Fruit fly (Drosophila melanogaster) whole organism, embryonic: Measurements from ENCODE around the gene CG17982.
A peak's percentile ranks its signal among the peaks of the same experiment; 100 is the strongest.

Experiments used
- ATbp ChIP-seq: fragments of 200-800 bp; sonication (Bioruptor generic); optimal IDR thresholded peaks from 2 replicates; lab custom pipeline; 2017; ENCODE audit warnings: missing biosample characterization, mild to moderate bottlenecking, missing genetic modification characterization, missing genetic modification reagents
- Ada2b ChIP-seq: fragments of 200-800 bp; sonication (Bioruptor generic); IDR thresholded peaks from 2 replicates; pipeline ENCODE4 v1.3.6; 2022; ENCODE audit warnings: missing biosample characterization, missing genetic modification characterization
- BEAF-32 ChIP-seq: fragments of 200-800 bp; sonication (Bioruptor generic); optimal IDR thresholded peaks from 3 replicates; lab custom pipeline; 2017; ENCODE audit warnings: missing biosample characterization, missing genetic modification characterization, mild to moderate bottlenecking, moderate library complexity, missing genetic modification reagents
- CG1024 ChIP-seq: fragments of 200-800 bp; sonication (Bioruptor generic); IDR thresholded peaks from 2 replicates; pipeline ENCODE4 v1.3.6; 2022; ENCODE audit warnings: missing biosample characterization, missing genetic modification characterization
- CG10366 ChIP-seq: fragments of 200-800 bp; sonication (Bioruptor generic); IDR thresholded peaks from 2 replicates; pipeline ENCODE4 v1.3.6; 2022; ENCODE audit warnings: missing biosample characterization, missing genetic modification characterization
- CG10959 ChIP-seq: fragments of 200-800 bp; sonication (Bioruptor generic); IDR thresholded peaks from 2 replicates; pipeline ENCODE4 v1.3.6; 2022; ENCODE audit warnings: missing biosample characterization, missing genetic modification characterization
- CG11247 ChIP-seq: fragments of 200-800 bp; sonication (Bioruptor generic); IDR thresholded peaks from 2 replicates; pipeline ENCODE4 v1.3.6; 2022; ENCODE audit warnings: missing biosample characterization, missing genetic modification characterization
- CG11456 ChIP-seq: fragments of 200-800 bp; sonication (Bioruptor generic); IDR thresholded peaks from 3 replicates; pipeline ENCODE4 v1.3.6; 2022; ENCODE audit warnings: missing biosample characterization, missing genetic modification characterization
- CG12299 ChIP-seq: fragments of 200-800 bp; sonication (Bioruptor generic); optimal IDR thresholded peaks from 2 replicates; lab custom pipeline; 2018; ENCODE audit warnings: missing biosample characterization, mild to moderate bottlenecking, missing genetic modification characterization
- CG12391 ChIP-seq: fragments of 200-800 bp; sonication (Bioruptor generic); optimal IDR thresholded peaks from 3 replicates; lab custom pipeline; 2018; ENCODE audit warnings: missing biosample characterization, mild to moderate bottlenecking, missing genetic modification characterization, moderate library complexity
- CG13775 ChIP-seq: fragments of 200-800 bp; sonication (Bioruptor generic); optimal IDR thresholded peaks from 3 replicates; lab custom pipeline; 2017; ENCODE audit warnings: missing biosample characterization, mild to moderate bottlenecking, missing genetic modification characterization
- CG17361 ChIP-seq: fragments of 200-800 bp; sonication (Bioruptor generic); IDR thresholded peaks from 3 replicates; pipeline ENCODE4 v1.3.6; 2022; ENCODE audit warnings: missing biosample characterization, missing genetic modification characterization
- CG17802 ChIP-seq: fragments of 200-800 bp; sonication (Bioruptor generic); optimal IDR thresholded peaks from 2 replicates; lab custom pipeline; 2018; ENCODE audit warnings: missing biosample characterization, mild to moderate bottlenecking, missing genetic modification characterization, moderate library complexity
- CG2875 ChIP-seq: fragments of 200-800 bp; sonication (Bioruptor generic); optimal IDR thresholded peaks from 2 replicates; lab custom pipeline; 2017; ENCODE audit warnings: missing biosample characterization, mild to moderate bottlenecking, missing genetic modification characterization, missing genetic modification reagents
- CG33213 ChIP-seq: fragments of 200-800 bp; sonication (Bioruptor generic); optimal IDR thresholded peaks from 3 replicates; lab custom pipeline; 2016; ENCODE audit warnings: missing biosample characterization, missing genetic modification characterization
- CG34224 ChIP-seq: fragments of 200-800 bp; sonication (Bioruptor generic); IDR thresholded peaks from 3 replicates; pipeline ENCODE4 v1.3.6; 2022; ENCODE audit warnings: missing biosample characterization, missing genetic modification characterization; ENCODE audit not compliant: partially characterized antibody
- CG3726 ChIP-seq: fragments of 200-800 bp; sonication (Bioruptor generic); IDR thresholded peaks from 3 replicates; pipeline ENCODE4, ENCODE4 v1.3.6; 2022; ENCODE audit warnings: missing biosample characterization, missing genetic modification characterization
- CG42726 ChIP-seq: fragments of 200-800 bp; sonication (Bioruptor generic); IDR thresholded peaks from 2 replicates; pipeline ENCODE4 v1.3.6; 2022; ENCODE audit warnings: missing biosample characterization, missing genetic modification characterization; ENCODE audit not compliant: partially characterized antibody
- CG5245 ChIP-seq: fragments of 200-800 bp; sonication (Bioruptor generic); optimal IDR thresholded peaks from 3 replicates; lab custom pipeline; 2016; ENCODE audit warnings: missing biosample characterization, missing genetic modification characterization
- Chrac-16 ChIP-seq: fragments of 200-800 bp; sonication (Bioruptor generic); optimal IDR thresholded peaks from 3 replicates; lab custom pipeline; 2016; ENCODE audit warnings: missing biosample characterization, missing genetic modification characterization
- CrebB ChIP-seq: fragments of 200-800 bp; sonication (Bioruptor generic); optimal IDR thresholded peaks from 3 replicates; lab custom pipeline; 2018; ENCODE audit warnings: missing biosample characterization, mild to moderate bottlenecking, missing genetic modification characterization
- GATAe ChIP-seq: fragments of 200-800 bp; sonication (Bioruptor generic); conservative IDR thresholded peaks from 2 replicates; pipeline ENCODE4 v1.3.6; 2022; ENCODE audit warnings: missing biosample characterization, missing genetic modification characterization
- Hsf ChIP-seq: fragments of 200-800 bp; sonication (Bioruptor generic); optimal IDR thresholded peaks from 3 replicates; lab custom pipeline; 2016; ENCODE audit warnings: missing biosample characterization, missing genetic modification characterization
- Max ChIP-seq: fragments of 200-800 bp; sonication (Bioruptor generic); optimal IDR thresholded peaks from 2 replicates; lab custom pipeline; 2016; ENCODE audit warnings: missing biosample characterization, mild to moderate bottlenecking, missing genetic modification characterization
- Oli ChIP-seq: fragments of 200-800 bp; sonication (Bioruptor generic); optimal IDR thresholded peaks from 2 replicates; lab custom pipeline; 2018; ENCODE audit warnings: missing biosample characterization, mild to moderate bottlenecking, missing genetic modification characterization, moderate library complexity
- Ssrp ChIP-seq: fragments of 200-800 bp; sonication (Bioruptor generic); optimal IDR thresholded peaks from 2 replicates; lab custom pipeline; 2018; ENCODE audit warnings: missing biosample characterization, mild to moderate bottlenecking, missing genetic modification characterization, moderate library complexity
- TFAM ChIP-seq: fragments of 200-800 bp; sonication (Bioruptor generic); optimal IDR thresholded peaks from 2 replicates; lab custom pipeline; 2017; ENCODE audit warnings: missing biosample characterization, missing genetic modification characterization, inconsistent platforms
- abd-A ChIP-seq: fragments of 200-800 bp; sonication (Bioruptor generic); optimal IDR thresholded peaks from 3 replicates; lab custom pipeline; 2019; ENCODE audit warnings: missing biosample characterization, mild to moderate bottlenecking, missing genetic modification characterization, moderate library complexity
- ap ChIP-seq: fragments of 200-800 bp; sonication (Bioruptor generic); IDR thresholded peaks from 2 replicates; pipeline ENCODE4 v1.3.6; 2022; ENCODE audit warnings: missing biosample characterization, missing genetic modification characterization
- dmrt99B ChIP-seq: fragments of 200-800 bp; sonication (Bioruptor generic); optimal IDR thresholded peaks from 2 replicates; lab custom pipeline; 2018; ENCODE audit warnings: missing biosample characterization, mild to moderate bottlenecking, missing genetic modification characterization, moderate library complexity
- ems ChIP-seq: fragments of 200-800 bp; sonication (Bioruptor generic); optimal IDR thresholded peaks from 3 replicates; lab custom pipeline; 2016; ENCODE audit warnings: missing biosample characterization, missing genetic modification characterization
- ham ChIP-seq: fragments of 200-800 bp; sonication (Bioruptor generic); IDR thresholded peaks from 2 replicates; pipeline ENCODE4 v1.3.6; 2022; ENCODE audit warnings: missing biosample characterization, missing genetic modification characterization
- hkb ChIP-seq, 2 experiments: fragments of 200-800 bp in 1 of 2; fragments of >200 bp in 1 of 2; sonication (Bioruptor generic) in 1 of 2; IDR thresholded peaks in 1 of 2; optimal IDR thresholded peaks in 1 of 2; 2 replicates each; pipeline versions ENCODE4 v1.3.6 to Lab custom; 2017 to 2022; ENCODE audit warnings: missing biosample characterization in 1 of 2, missing genetic modification characterization in 1 of 2
- kah ChIP-seq: fragments of 200-800 bp; sonication (Bioruptor generic); optimal IDR thresholded peaks from 2 replicates; lab custom pipeline; 2018; ENCODE audit warnings: missing biosample characterization, mild to moderate bottlenecking, missing genetic modification characterization
- mam ChIP-seq: fragments of 200-800 bp; sonication (Bioruptor generic); optimal IDR thresholded peaks from 3 replicates; lab custom pipeline; 2016; ENCODE audit warnings: missing biosample characterization, missing genetic modification characterization
- otp ChIP-seq: fragments of 200-800 bp; sonication (Bioruptor generic); IDR thresholded peaks from 3 replicates; pipeline ENCODE4, ENCODE4 v1.3.6; 2022; ENCODE audit warnings: missing biosample characterization, missing genetic modification characterization
- peb ChIP-seq: fragments of 200-800 bp; sonication (Bioruptor generic); IDR thresholded peaks from 2 replicates; pipeline ENCODE4 v1.3.6; 2022; ENCODE audit warnings: missing biosample characterization, missing genetic modification characterization
- pnt ChIP-seq: fragments of 200-800 bp; sonication (Bioruptor generic); optimal IDR thresholded peaks from 3 replicates; lab custom pipeline; 2016; ENCODE audit warnings: missing biosample characterization, missing genetic modification characterization
- prd ChIP-seq, 3 experiments: fragments of >200 bp in 2 of 3; fragments of 200-800 bp in 1 of 3; sonication (Bioruptor generic) in 1 of 3; optimal IDR thresholded peaks in 2 of 3; IDR thresholded peaks in 1 of 3; 2 replicates in 2 of 3; 3 replicates in 1 of 3; pipeline versions ENCODE4 v1.3.6 to Lab custom; 2017 to 2022; ENCODE audit warnings: missing biosample characterization in 1 of 3, missing genetic modification characterization in 1 of 3
- ro ChIP-seq: fragments of 200-800 bp; sonication (Bioruptor generic); IDR thresholded peaks from 2 replicates; pipeline ENCODE4 v1.3.6; 2022; ENCODE audit warnings: missing biosample characterization, missing genetic modification characterization
- run ChIP-seq: fragments of 200-800 bp; sonication (Bioruptor generic); optimal IDR thresholded peaks from 3 replicates; lab custom pipeline; 2018; ENCODE audit warnings: missing biosample characterization, mild to moderate bottlenecking, missing genetic modification characterization
- salm ChIP-seq: fragments of 200-800 bp; sonication (Bioruptor generic); optimal IDR thresholded peaks from 2 replicates; lab custom pipeline; 2018; ENCODE audit warnings: missing biosample characterization, mild to moderate bottlenecking, missing genetic modification characterization
- scrt ChIP-seq: fragments of 200-800 bp; sonication (Bioruptor generic); optimal IDR thresholded peaks from 2 replicates; lab custom pipeline; 2018; ENCODE audit warnings: missing biosample characterization, mild to moderate bottlenecking, missing genetic modification characterization, moderate library complexity
- sens ChIP-seq: fragments of 200-800 bp; sonication (Bioruptor generic); peaks from one replicate; lab custom pipeline; 2016; ENCODE audit warnings: missing biosample characterization, missing genetic modification characterization
- tna ChIP-seq: fragments of 200-800 bp; sonication (Bioruptor generic); IDR thresholded peaks from 2 replicates; pipeline ENCODE4 v1.3.6; 2022; ENCODE audit warnings: missing biosample characterization, missing genetic modification characterization; ENCODE audit not compliant: partially characterized antibody
- tx ChIP-seq: fragments of 200-800 bp; sonication (Bioruptor generic); optimal IDR thresholded peaks from 2 replicates; lab custom pipeline; 2016; ENCODE audit warnings: missing biosample characterization, missing genetic modification characterization
- unpg ChIP-seq: fragments of 200-800 bp; sonication (Bioruptor generic); optimal IDR thresholded peaks from 3 replicates; lab custom pipeline; 2018; ENCODE audit warnings: missing biosample characterization, mild to moderate bottlenecking, missing genetic modification characterization, moderate library complexity
- zfh1 ChIP-seq: fragments of 200-800 bp; sonication (Bioruptor generic); IDR thresholded peaks from 3 replicates; pipeline ENCODE4 v1.3.6; 2022; ENCODE audit warnings: missing biosample characterization, missing genetic modification characterization

The CG17982 gene

dm6 chrX:8101479-8102198, 42.0 kb downstream of the CG17982 start, which contains the start of gene CG2258 (continued):
- TF ChIP-seq CG13775 (GFP tag; lab: Kevin White, UChicago) (peak; percentile 53), CG11247 (GFP tag; lab: Robert Waterston, UW) (peak; percentile 84), CrebB (tag; lab: Kevin White, UChicago) (peak; percentile 74), Ssrp (tag; lab: Kevin White, UChicago) (peak; percentile 20), scrt (peak; percentile 77), run (tag; lab: Kevin White, UChicago) (peak; percentile 70), CG42726 (no peak), pnt (GFP tag; lab: Kevin White, UChicago) (no peak), CG5245 (peak; percentile 76), CG11456 (GFP tag; lab: Robert Waterston, UW) (peak; percentile 86), ro (GFP tag; lab: Robert Waterston, UW) (0 out of 2 replicates have a peak, but pooled peaks have one; percentile 47), sens (peak; percentile 91), ATbp (GFP tag; lab: Kevin White, UChicago) (peak; percentile 92), prd (optimal IDR thresholded peaks at IDR 0.05; lab: Kevin White, UChicago) (no peak), prd (GFP tag; IDR thresholded peaks at IDR 0.05; lab: Robert Waterston, UW) (peak; percentile 86), CG10366 (GFP tag; lab: Robert Waterston, UW) (peak; percentile 82), CG17802 (peak; percentile 67), CG10959 (GFP tag; lab: Robert Waterston, UW) (peak; percentile 58), Hsf (peak; percentile 85), hkb (optimal IDR thresholded peaks at IDR 0.05; lab: Kevin White, UChicago) (no peak), hkb (GFP tag; IDR thresholded peaks at IDR 0.05; lab: Robert Waterston, UW) (peak; percentile 93), ham (GFP tag; lab: Robert Waterston, UW) (peak; percentile 43; the same call in 1 of the 2 replicates), otp (GFP tag; lab: Robert Waterston, UW) (peak; percentile 87), kah (GFP tag; lab: Kevin White, UChicago) (peak; percentile 60), Oli (tag; lab: Kevin White, UChicago) (peak; percentile 88), CG2875 (GFP tag; lab: Kevin White, UChicago) (peak; percentile 84), BEAF-32 (GFP tag; lab: Kevin White, UChicago) (peak; percentile 22), TFAM (peak; percentile 7), CG17361 (GFP tag; lab: Robert Waterston, UW) (peak; percentile 84), Ada2b (GFP tag; lab: Robert Waterston, UW) (peak; percentile 92), abd-A (tag; lab: Kevin White, UChicago) (no peak), Chrac-16 (GFP tag; lab: Kevin White, UChicago) (peak; percentile 76), CG12391 (tag; lab: Kevin White, UChicago) (peak; percentile 83), Max (peak; percentile 43), unpg (GFP tag; lab: Kevin White, UChicago) (peak; percentile 92), tx (peak; percentile 62), salm (peak; percentile 88), mam (GFP tag; lab: Kevin White, UChicago) (peak; percentile 17), peb (peak; percentile 61), ems (GFP tag; lab: Kevin White, UChicago) (peak; percentile 73), ap (GFP tag; lab: Robert Waterston, UW) (peak; percentile 80), GATAe (GFP tag; lab: Robert Waterston, UW) (no peak), CG33213 (GFP tag; lab: Kevin White, UChicago) (peak; percentile 21), dmrt99B (tag; lab: Kevin White, UChicago) (peak; percentile 94), CG12299 (peak; percentile 76), zfh1 (GFP tag; lab: Robert Waterston, UW) (peak; percentile 86), tna (GFP tag; lab: Robert Waterston, UW) (0 out of 2 replicates have a peak, but pooled peaks have one; percentile 16), CG34224 (GFP tag; lab: Robert Waterston, UW) (no peak; the same call in 2 of the 3 replicates), CG1024 (GFP tag; lab: Robert Waterston, UW) (peak; percentile 76), CG3726 (GFP tag; lab: Robert Waterston, UW) (peak; percentile 82)
